Fruit fly (Drosophila melanogaster): ENCODE data around the gene CG43342.

CG43342 gene

dm6 chr3R:22362218-22362907, 18.8 kb upstream of the CG43342 start, which contains the start of the genes JMJD6, CG7071 and Muted (continued):
- TF ChIP-seq mam (GFP tag; optimal IDR thresholded peaks at IDR 0.05) (peak; percentile 93), CG12219 (GFP tag; optimal IDR thresholded peaks at IDR 0.05) (peak; percentile 71), CG18262 (tag; optimal IDR thresholded peaks at IDR 0.05) (peak; percentile 76), org-1 (GFP tag; optimal IDR thresholded peaks at IDR 0.05) (peak; percentile 54), Nf-YB (GFP tag; optimal IDR thresholded peaks at IDR 0.05) (peak; percentile 77), zfh2 (GFP tag; optimal IDR thresholded peaks at IDR 0.05) (peak; percentile 95), HLH4C (GFP tag; IDR thresholded peaks at IDR 0.05; ENCODE audit: partially characterized antibody) (peak; percentile 68), ems (GFP tag; optimal IDR thresholded peaks at IDR 0.05) (peak; percentile 89), CHES-1-like (GFP tag; optimal IDR thresholded peaks at IDR 0.05) (peak; percentile 85), dmrt99B (tag; optimal IDR thresholded peaks at IDR 0.05) (peak; percentile 78), Hr51 (GFP tag; optimal IDR thresholded peaks at IDR 0.05) (peak; percentile 89 to 94), CG9609 (GFP tag; optimal IDR thresholded peaks at IDR 0.05) (peak; percentile 83), oc (tag; optimal IDR thresholded peaks at IDR 0.05) (peak; percentile 81), ftz-f1 (GFP tag; optimal IDR thresholded peaks at IDR 0.05) (peak; percentile 74), nau (GFP tag; optimal IDR thresholded peaks at IDR 0.05) (peak; percentile 80), jigr1 (GFP tag; IDR thresholded peaks at IDR 0.05) (peak; percentile 79), Ravus (GFP tag; IDR thresholded peaks at IDR 0.05) (peak; percentile 53), salm (tag; optimal IDR thresholded peaks at IDR 0.05) (peak; percentile 78), bowl (GFP tag; IDR thresholded peaks at IDR 0.05) (peak; percentile 67; the same call in 1 of the 2 replicates), CG1233 (GFP tag; optimal IDR thresholded peaks at IDR 0.05) (peak; percentile 87), her (GFP tag; optimal IDR thresholded peaks at IDR 0.05) (peak; percentile 30), CG7963 (GFP tag; IDR thresholded peaks at IDR 0.05; ENCODE audit: partially characterized antibody) (0 out of 3 replicates have a peak, but pooled peaks have one; percentile 4), CG4424 (GFP tag; optimal IDR thresholded peaks at IDR 0.05) (peak; percentile 94), Fer3 (tag; optimal IDR thresholded peaks at IDR 0.05) (peak; percentile 93), repo (GFP tag; optimal IDR thresholded peaks at IDR 0.05) (peak; percentile 70), CG2875 (GFP tag; optimal IDR thresholded peaks at IDR 0.05) (peak; percentile 72), gcm (GFP tag; optimal IDR thresholded peaks at IDR 0.05) (peak; percentile 88), Ets65A (GFP tag) (peak; percentile 98), Neu2 (GFP tag; optimal IDR thresholded peaks at IDR 0.05; ENCODE audit: borderline replicate concordance) (no peak), otp (GFP tag; IDR thresholded peaks at IDR 0.05) (peak; percentile 85; the same call in 2 of the 3 replicates), CG31388 (GFP tag; optimal IDR thresholded peaks at IDR 0.05) (peak; percentile 75), Stat92E (GFP tag; optimal IDR thresholded peaks at IDR 0.05) (peak in 1 of 3 experiments; percentile 22), CG6654 (GFP tag; optimal IDR thresholded peaks at IDR 0.05) (peak; percentile 64), Hr3 (GFP tag; optimal IDR thresholded peaks at IDR 0.05) (peak; percentile 92), lab (GFP tag; optimal IDR thresholded peaks at IDR 0.05) (peak; percentile 95), bbx (GFP tag; IDR thresholded peaks at IDR 0.05; ENCODE audit: partially characterized antibody) (peak; percentile 63; the same call in 1 of the 2 replicates), CG34224 (GFP tag; IDR thresholded peaks at IDR 0.05; ENCODE audit: partially characterized antibody) (peak; percentile 90), luna (GFP tag; optimal IDR thresholded peaks at IDR 0.05) (peak; percentile 34), dmrt11E (tag; optimal IDR thresholded peaks at IDR 0.05) (peak; percentile 86), dati (GFP tag; IDR thresholded peaks at IDR 0.05) (peak; percentile 87), kah (GFP tag; optimal IDR thresholded peaks at IDR 0.05) (peak; percentile 59), kay (GFP tag; optimal IDR thresholded peaks at IDR 0.05) (peak; percentile 75), D19B (GFP tag; optimal IDR thresholded peaks at IDR 0.05) (peak; percentile 76), sob (GFP tag; IDR thresholded peaks at IDR 0.05) (peak; percentile 96), nerfin-2 (GFP tag; IDR thresholded peaks at IDR 0.05; ENCODE audit: partially characterized antibody) (peak; percentile 53; the same call in 1 of the 2 replicates), CG14965 (GFP tag; optimal IDR thresholded peaks at IDR 0.05; ENCODE audit: borderline replicate concordance) (no peak), Taf1 (GFP tag; IDR thresholded peaks at IDR 0.05) (peak; percentile 76), CG15479 (GFP tag; optimal IDR thresholded peaks at IDR 0.05) (no peak)
